Worm (Caenorhabditis elegans) whole organism, L3 larva: ENCODE data around the gene cyp-35B3.

ENCODE experiments used
- ZK546.5 ChIP-seq: sonication (generic microtip); optimal IDR thresholded peaks from 2 replicates; lab custom pipeline; 2017; ENCODE audit warnings: missing biosample characterization, missing genetic modification characterization
- ceh-16 ChIP-seq: sonication (generic microtip); optimal IDR thresholded peaks from 2 replicates; lab custom pipeline; 2017; ENCODE audit warnings: missing biosample characterization, missing genetic modification characterization
- egl-27 ChIP-seq: sonication (generic microtip); optimal IDR thresholded peaks from 4 replicates; lab custom pipeline; 2017; ENCODE audit warnings: missing biosample characterization, missing genetic modification reagents, missing genetic modification characterization
- elt-2 ChIP-seq: sonication (generic microtip); optimal IDR thresholded peaks from 2 replicates; lab custom pipeline; 2016; ENCODE audit warnings: missing genetic modification reagents, mild to moderate bottlenecking, missing genetic modification characterization, missing compliant biosample characterization
- lin-39 ChIP-seq: fragments of 150-350 bp; optimal IDR thresholded peaks from 2 replicates; lab custom pipeline; 2018; ENCODE audit warnings: missing biosample characterization, missing genetic modification reagents, missing genetic modification characterization
- mdl-1 ChIP-seq: fragments of 150-350 bp; optimal IDR thresholded peaks from 2 replicates; lab custom pipeline; 2014; ENCODE audit warnings: missing biosample characterization, missing genetic modification characterization
- mml-1 ChIP-seq: fragments of 150-350 bp; sonication (generic microtip); optimal IDR thresholded peaks from 3 replicates; lab custom pipeline; 2014; ENCODE audit warnings: missing biosample characterization, missing genetic modification characterization
- nhr-12 ChIP-seq: fragments of 150-350 bp; optimal IDR thresholded peaks from 2 replicates; lab custom pipeline; 2014; ENCODE audit warnings: missing biosample characterization, missing genetic modification characterization
- nhr-25 ChIP-seq: sonication (generic microtip); optimal IDR thresholded peaks from 2 replicates; lab custom pipeline; 2017; ENCODE audit warnings: missing biosample characterization, missing genetic modification characterization
- nhr-67 ChIP-seq: fragments of 150-350 bp; optimal IDR thresholded peaks from 2 replicates; lab custom pipeline; 2014; ENCODE audit warnings: missing biosample characterization, missing genetic modification characterization
- nhr-76 ChIP-seq: fragments of 150-350 bp; sonication (generic microtip); optimal IDR thresholded peaks from 5 replicates; lab custom pipeline; 2014; ENCODE audit warnings: missing biosample characterization, missing genetic modification characterization
- nhr-77 ChIP-seq: fragments of 150-350 bp; optimal IDR thresholded peaks from 2 replicates; lab custom pipeline; 2014; ENCODE audit warnings: missing biosample characterization, missing genetic modification characterization
- pqm-1 ChIP-seq: fragments of 150-350 bp; optimal IDR thresholded peaks from 2 replicates; lab custom pipeline; 2017; ENCODE audit warnings: missing biosample characterization, missing genetic modification characterization, inconsistent platforms
- sea-2 ChIP-seq: fragments of 150-350 bp; sonication (generic microtip); optimal IDR thresholded peaks from 4 replicates; lab custom pipeline; 2014; ENCODE audit warnings: missing biosample characterization, missing genetic modification reagents, missing genetic modification characterization
- ztf-11 ChIP-seq: fragments of 150-350 bp; optimal IDR thresholded peaks from 2 replicates; lab custom pipeline; 2014; ENCODE audit warnings: missing biosample characterization, missing genetic modification characterization
- ztf-4 ChIP-seq: fragments of 150-350 bp; optimal IDR thresholded peaks from 2 replicates; lab custom pipeline; 2014; ENCODE audit warnings: missing biosample characterization, missing genetic modification characterization

The cyp-35B3 gene

DNA sequence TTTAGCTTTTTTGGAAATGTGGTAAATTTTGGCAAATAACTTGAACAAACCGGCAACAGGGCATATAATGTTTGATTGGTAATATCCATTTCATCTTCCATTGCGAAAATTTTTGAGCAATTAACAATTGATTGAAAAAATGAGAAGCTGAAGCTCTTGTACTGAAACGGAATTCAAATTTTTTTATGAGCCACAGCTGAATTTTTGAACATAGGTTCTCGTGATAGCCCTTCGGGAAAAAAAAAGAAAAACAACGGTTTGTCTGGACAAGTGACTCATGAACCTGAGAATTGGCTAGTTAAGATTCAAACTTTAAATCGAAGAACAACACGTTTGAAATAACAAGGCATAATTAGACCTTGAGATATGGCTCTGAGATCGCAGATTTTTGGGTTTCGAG, 50.7 kb downstream of the cyp-35B3 start, which contains the start of gene srx-62:
Gene srx-62 (minus strand): TSS at position 101 of the 400 bp plus-strand sequence.
- TF ChIP-seq ztf-4 (tag; lab: Kevin White, UChicago): no peak
- no peak for TF ChIP-seq nhr-67 (tag; lab: Kevin White, UChicago)
- TF ChIP-seq nhr-12 (tag; lab: Kevin White, UChicago): no peak
- TF ChIP-seq lin-39 (tag; lab: Kevin White, UChicago): no peak
- TF ChIP-seq egl-27 (tag; lab: Kevin White, UChicago): no peak
- no peak for TF ChIP-seq sea-2
- no peak for TF ChIP-seq mml-1 (tag; lab: Kevin White, UChicago)
- TF ChIP-seq ceh-16 (tag; lab: Kevin White, UChicago): no peak
- no peak for TF ChIP-seq elt-2
- TF ChIP-seq mdl-1 (tag; lab: Kevin White, UChicago): no peak
- no peak for TF ChIP-seq ztf-11 (tag; lab: Kevin White, UChicago)
- TF ChIP-seq pqm-1 (tag; lab: Kevin White, UChicago): no peak
- no peak for TF ChIP-seq nhr-77 (tag; lab: Kevin White, UChicago)
- TF ChIP-seq ZK546.5 (tag; lab: Kevin White, UChicago): no peak
- no peak for TF ChIP-seq nhr-25 (tag; lab: Kevin White, UChicago)
- TF ChIP-seq nhr-76 (tag; lab: Kevin White, UChicago): no peak
